Worm (Caenorhabditis elegans): ENCODE data around the gene hpo-34.

hpo-34 gene

ce11 chrX:11522058-11522757, 3.3 kb upstream of the hpo-34 start, which contains the start of gene sdc-2 (continued):
- TF ChIP-seq nhr-28 (tag; optimal IDR thresholded peaks at IDR 0.05) (no peak), nhr-20 (tag; optimal IDR thresholded peaks at IDR 0.05) (peak; percentile 78), hlh-17 (GFP tag; optimal IDR thresholded peaks at IDR 0.05; ENCODE audit: borderline replicate concordance) (no peak), nhr-76 (tag; optimal IDR thresholded peaks at IDR 0.05) (no peak), nhr-47 (tag; optimal IDR thresholded peaks at IDR 0.05) (peak; percentile 82), unc-86 (tag; optimal IDR thresholded peaks at IDR 0.05) (peak; percentile 32), lin-15B (tag; optimal IDR thresholded peaks at IDR 0.05) (no peak), grh-1 (GFP tag; IDR thresholded peaks at IDR 0.05) (no peak), fkh-8 (tag; optimal IDR thresholded peaks at IDR 0.05) (peak; percentile 63), ceh-8 (GFP tag; optimal IDR thresholded peaks at IDR 0.05) (no peak), nhr-90 (tag; optimal IDR thresholded peaks at IDR 0.05; ENCODE audit: poor library complexity) (peak; percentile 82), hlh-4 (tag; optimal IDR thresholded peaks at IDR 0.05) (no peak), aha-1 (tag; optimal IDR thresholded peaks at IDR 0.05) (no peak), C34B4.2 (tag; optimal IDR thresholded peaks at IDR 0.05) (no peak), jun-1 (tag; optimal IDR thresholded peaks at IDR 0.05) (peak; percentile 76), vab-15 (tag; optimal IDR thresholded peaks at IDR 0.05) (no peak), unc-30 (tag; optimal IDR thresholded peaks at IDR 0.05) (no peak), alr-1 (tag; optimal IDR thresholded peaks at IDR 0.05; ENCODE audit: borderline replicate concordance) (no peak), tbx-2 (tag; optimal IDR thresholded peaks at IDR 0.05) (no peak), tlp-1 (tag; optimal IDR thresholded peaks at IDR 0.05) (no peak), efl-1 (optimal IDR thresholded peaks at IDR 0.05) (peak; percentile 44 to 47), efl-1 (GFP tag; optimal IDR thresholded peaks at IDR 0.05 in 1 of 2) (no peak), fkh-4 (tag; optimal IDR thresholded peaks at IDR 0.05; ENCODE audit: borderline replicate concordance) (no peak), mdl-1 (tag; optimal IDR thresholded peaks at IDR 0.05) (peak in 1 of 2 experiments; percentile 68), pax-3 (tag; optimal IDR thresholded peaks at IDR 0.05) (no peak), egl-27 (tag; optimal IDR thresholded peaks at IDR 0.05) (no peak), mab-9 (GFP tag; IDR thresholded peaks at IDR 0.05) (no peak), ceh-82 (tag; optimal IDR thresholded peaks at IDR 0.05) (peak in 2 of 3 experiments; percentile 69 to 73), elt-2 (tag; optimal IDR thresholded peaks at IDR 0.05) (peak; percentile 30), snpc-4 (tag; optimal IDR thresholded peaks at IDR 0.05) (no peak), mep-1 (tag; optimal IDR thresholded peaks at IDR 0.05) (no peak), sox-4 (tag; optimal IDR thresholded peaks at IDR 0.05) (no peak), isw-1 (GFP tag; IDR thresholded peaks at IDR 0.05) (no peak), hpl-2 (GFP tag; optimal IDR thresholded peaks at IDR 0.05) (no peak), ets-5 (GFP tag; IDR thresholded peaks at IDR 0.05) (no peak), skn-1 (tag; optimal IDR thresholded peaks at IDR 0.05) (peak; percentile 47), snu-23 (GFP tag; optimal IDR thresholded peaks at IDR 0.05) (peak; percentile 87), F16B12.6 (tag; optimal IDR thresholded peaks at IDR 0.05) (no peak), C16A3.4 (tag; optimal IDR thresholded peaks at IDR 0.05) (peak; percentile 90), unc-130 (tag; optimal IDR thresholded peaks at IDR 0.05) (no peak), rnt-1 (tag; optimal IDR thresholded peaks at IDR 0.05) (peak; percentile 70), zip-4 (GFP tag; optimal IDR thresholded peaks at IDR 0.05) (no peak), swsn-7 (tag; optimal IDR thresholded peaks at IDR 0.05) (peak; percentile 68), C04F5.9 (tag; optimal IDR thresholded peaks at IDR 0.05) (no peak), aly-2 (tag; optimal IDR thresholded peaks at IDR 0.05) (peak; percentile 29), elt-3 (tag; optimal IDR thresholded peaks at IDR 0.05) (peak in 3 of 6 experiments; percentile 6 to 68 (median 40)), nhr-84 (tag; optimal IDR thresholded peaks at IDR 0.05) (no peak), Y116A8C.19 (tag; optimal IDR thresholded peaks at IDR 0.05; ENCODE audit: borderline replicate concordance) (no peak), pag-3 (tag; optimal IDR thresholded peaks at IDR 0.05; ENCODE audit: borderline replicate concordance, insufficient read depth) (no peak)

Measured in whole organism, L1 larva.